Fruit fly (Drosophila melanogaster): Measurements from ENCODE around the gene CG4957.

- TF ChIP-seq CG8119 (GFP tag; IDR thresholded peaks at IDR 0.05) (no peak), CG11294 (GFP tag; IDR thresholded peaks at IDR 0.05) (no peak), Eip93F (GFP tag; optimal IDR thresholded peaks at IDR 0.05) (no peak), CG6854 (GFP tag; optimal IDR thresholded peaks at IDR 0.05) (no peak), Lpt (GFP tag; optimal IDR thresholded peaks at IDR 0.05) (no peak), Smox (GFP tag; optimal IDR thresholded peaks at IDR 0.05) (no peak), CG34406 (GFP tag; optimal IDR thresholded peaks at IDR 0.05) (no peak), fd85E (GFP tag; optimal IDR thresholded peaks at IDR 0.05) (no peak)
Measured at dm6 chr2L:10268688-10269087, at the start of gene CG4957.

Data from whole organism, prepupa.